Worm (Caenorhabditis elegans) whole organism, young adult: ENCODE results near the gene clec-257.

Experiments
- B0261.1 ChIP-seq: sonication (generic microtip); optimal IDR thresholded peaks from 2 replicates; lab custom pipeline; 2016; ENCODE audit warnings: mild to moderate bottlenecking, missing genetic modification characterization, moderate library complexity, missing compliant biosample characterization
- B0336.3 ChIP-seq: fragments of 200-800 bp; sonication (Bioruptor generic); IDR thresholded peaks from 2 replicates; pipeline ENCODE4 v1.3.6; 2022; ENCODE audit warnings: missing genetic modification characterization, missing compliant biosample characterization
- C06A6.2 ChIP-seq: fragments of 200-800 bp; sonication (Bioruptor generic); conservative IDR thresholded peaks from 2 replicates; pipeline ENCODE4 v1.3.6; 2022; ENCODE audit warnings: missing genetic modification characterization, missing compliant biosample characterization
- F10E7.11 ChIP-seq: sonication (generic microtip); optimal IDR thresholded peaks from 2 replicates; lab custom pipeline; 2017; ENCODE audit warnings: mild to moderate bottlenecking, missing genetic modification characterization, moderate library complexity, missing compliant biosample characterization
- F22D6.2 ChIP-seq: sonication (generic microtip); optimal IDR thresholded peaks from 2 replicates; lab custom pipeline; 2016; ENCODE audit warnings: mild to moderate bottlenecking, missing genetic modification characterization, missing compliant biosample characterization
- F23B12.7 ChIP-seq: sonication (generic microtip); optimal IDR thresholded peaks from 2 replicates; lab custom pipeline; 2017; ENCODE audit warnings: missing genetic modification characterization, mild to moderate bottlenecking, missing compliant biosample characterization, antibody characterized with exemption, moderate library complexity; ENCODE audit not compliant: insufficient read depth
- F37B4.10 ChIP-seq: fragments of 200-800 bp; sonication (Bioruptor generic); IDR thresholded peaks from 2 replicates; pipeline ENCODE4 v1.3.6; 2022; ENCODE audit warnings: missing genetic modification characterization, missing compliant biosample characterization
- F57C9.4 ChIP-seq: sonication (generic microtip); optimal IDR thresholded peaks from 2 replicates; lab custom pipeline; 2017; ENCODE audit warnings: mild to moderate bottlenecking, missing genetic modification characterization, missing compliant biosample characterization
- athp-1 ChIP-seq: sonication (generic microtip); optimal IDR thresholded peaks from 2 replicates; lab custom pipeline; 2017; ENCODE audit warnings: mild to moderate bottlenecking, missing genetic modification characterization, missing compliant biosample characterization
- ccch-3 ChIP-seq: fragments of 200-800 bp; sonication (Bioruptor generic); optimal IDR thresholded peaks from 2 replicates; lab custom pipeline; 2018; ENCODE audit warnings: mild to moderate bottlenecking, missing genetic modification characterization, missing compliant biosample characterization
- cebp-1 ChIP-seq, 2 experiments: fragments of 200-800 bp in 1 of 2; sonication (Bioruptor generic) in 1 of 2; sonication (generic microtip) in 1 of 2; IDR thresholded peaks in 1 of 2; optimal IDR thresholded peaks in 1 of 2; 2 replicates each; pipeline versions ENCODE4 v1.3.6 to Lab custom; 2017 to 2022; ENCODE audit warnings: missing compliant biosample characterization in 2 of 2, missing genetic modification characterization in 2 of 2, mild to moderate bottlenecking in 1 of 2, missing genetic modification reagents in 1 of 2, moderate library complexity in 1 of 2
- ceh-79 ChIP-seq: sonication (generic microtip); optimal IDR thresholded peaks from 2 replicates; lab custom pipeline; 2017; ENCODE audit warnings: mild to moderate bottlenecking, missing genetic modification characterization, missing compliant biosample characterization
- dox-1 ChIP-seq: fragments of 200-800 bp; sonication (Bioruptor generic); IDR thresholded peaks from 2 replicates; pipeline ENCODE4 v1.3.6; 2022; ENCODE audit warnings: missing genetic modification reagents, missing genetic modification characterization, missing compliant biosample characterization
- dpl-1 ChIP-seq: fragments of 150-350 bp; optimal IDR thresholded peaks from 2 replicates; lab custom pipeline; 2014; ENCODE audit warnings: missing biosample characterization, missing genetic modification reagents, missing genetic modification characterization
- ekl-4 ChIP-seq: fragments of 200-800 bp; sonication (Bioruptor generic); IDR thresholded peaks from 2 replicates; pipeline ENCODE4 v1.3.6; 2022; ENCODE audit warnings: missing genetic modification reagents, missing genetic modification characterization, missing compliant biosample characterization
- ets-4 ChIP-seq: fragments of 200-800 bp; sonication (Bioruptor generic); optimal IDR thresholded peaks from 2 replicates; lab custom pipeline; 2018; ENCODE audit warnings: mild to moderate bottlenecking, missing genetic modification characterization, missing compliant biosample characterization
- gei-17 ChIP-seq: fragments of 200-800 bp; sonication (Bioruptor generic); optimal IDR thresholded peaks from 2 replicates; lab custom pipeline; 2018; ENCODE audit warnings: mild to moderate bottlenecking, missing genetic modification characterization, missing compliant biosample characterization
- hmg-1.2 ChIP-seq: fragments of 200-800 bp; sonication (Bioruptor generic); IDR thresholded peaks from 2 replicates; pipeline ENCODE4 v1.3.6; 2022; ENCODE audit warnings: missing genetic modification reagents, missing genetic modification characterization, missing compliant biosample characterization
- hsf-1 ChIP-seq: fragments of 200-800 bp; sonication (Bioruptor generic); IDR thresholded peaks from 2 replicates; pipeline ENCODE4 v1.3.6; 2022; ENCODE audit warnings: missing genetic modification reagents, missing genetic modification characterization, missing compliant biosample characterization
- lin-35 ChIP-seq, 3 experiments: fragments of 150-350 bp in 2 of 3; sonication (generic microtip) in 1 of 3; optimal IDR thresholded peaks; 2 replicates each; lab custom pipeline; 2014 to 2018; ENCODE audit warnings: missing biosample characterization in 3 of 3, missing genetic modification characterization in 3 of 3, missing genetic modification reagents in 3 of 3
- nfya-2 ChIP-seq: fragments of 200-800 bp; sonication (Bioruptor generic); IDR thresholded peaks from 2 replicates; pipeline ENCODE4 v1.3.6; 2022; ENCODE audit warnings: missing genetic modification reagents, missing genetic modification characterization, missing compliant biosample characterization
- nhr-80 ChIP-seq: sonication (generic microtip); optimal IDR thresholded peaks from 2 replicates; lab custom pipeline; 2016; ENCODE audit warnings: missing genetic modification characterization, missing compliant biosample characterization
- pbrm-1 ChIP-seq: fragments of 200-800 bp; sonication (Bioruptor generic); IDR thresholded peaks from 2 replicates; pipeline ENCODE4 v1.3.6; 2022; ENCODE audit warnings: missing genetic modification reagents, missing genetic modification characterization, missing compliant biosample characterization
- rec-8 ChIP-seq, 2 experiments: sonication (generic microtip); optimal IDR thresholded peaks; 2 replicates each; lab custom pipeline; 2016; ENCODE audit warnings: mild to moderate bottlenecking in 2 of 2, missing genetic modification characterization in 2 of 2, missing genetic modification reagents in 2 of 2, missing genotype in 2 of 2, missing biosample characterization in 1 of 2, missing compliant biosample characterization in 1 of 2, moderate library complexity in 1 of 2
- rpc-1 ChIP-seq, 2 experiments: fragments of 150-350 bp in 1 of 2; sonication (generic microtip) in 1 of 2; optimal IDR thresholded peaks; 2 replicates each; lab custom pipeline; 2014 to 2018; ENCODE audit warnings: missing biosample characterization in 1 of 2, missing genetic modification characterization in 1 of 2, missing genetic modification reagents in 1 of 2, missing genotype in 1 of 2
- snpc-4 ChIP-seq, 5 experiments: fragments of 150-350 bp in 1 of 5; sonication (generic microtip) in 4 of 5; optimal IDR thresholded peaks; 2 replicates each; lab custom pipeline; 2014 to 2018; ENCODE audit warnings: missing genetic modification characterization in 5 of 5, missing biosample characterization in 3 of 5, antibody characterized with exemption in 2 of 5, mild to moderate bottlenecking in 2 of 5, missing compliant biosample characterization in 2 of 5, missing genotype in 2 of 5, moderate library complexity in 2 of 5, missing genetic modification reagents in 1 of 5
- tbp1 ChIP-seq: fragments of 200-800 bp; sonication (Bioruptor generic); optimal IDR thresholded peaks from 2 replicates; lab custom pipeline; 2018; ENCODE audit warnings: mild to moderate bottlenecking, missing genetic modification characterization, missing compliant biosample characterization
- zfh-2 ChIP-seq: fragments of 200-800 bp; sonication (Bioruptor generic); conservative IDR thresholded peaks from 2 replicates; pipeline ENCODE4 v1.3.6; 2022; ENCODE audit warnings: missing genetic modification reagents, missing genetic modification characterization, missing compliant biosample characterization
- ztf-22 ChIP-seq: fragments of 200-800 bp; sonication (Bioruptor generic); optimal IDR thresholded peaks from 2 replicates; lab custom pipeline; 2018; ENCODE audit warnings: mild to moderate bottlenecking, missing genetic modification characterization, moderate library complexity, missing compliant biosample characterization
- ztf-28 ChIP-seq: fragments of 200-800 bp; sonication (Bioruptor generic); IDR thresholded peaks from 2 replicates; pipeline ENCODE4 v1.3.6; 2022; ENCODE audit warnings: missing genetic modification reagents, missing genetic modification characterization, missing compliant biosample characterization

The clec-257 gene

ce11 chrV:18776245-18776737 is 3.4 kb downstream of the clec-257 start, which contains the start of gene Y17D7B.4:
Gene Y17D7B.4, minus strand, starts transcription at chrV:18776687.
- TF ChIP-seq ztf-28 (GFP tag; lab: Robert Waterston, UW): no peak
- no peak for TF ChIP-seq F23B12.7 (tag; lab: Kevin White, UChicago)
- no peak for TF ChIP-seq pbrm-1
- no peak for TF ChIP-seq ccch-3 (GFP tag; lab: Kevin White, UChicago)

DNA sequence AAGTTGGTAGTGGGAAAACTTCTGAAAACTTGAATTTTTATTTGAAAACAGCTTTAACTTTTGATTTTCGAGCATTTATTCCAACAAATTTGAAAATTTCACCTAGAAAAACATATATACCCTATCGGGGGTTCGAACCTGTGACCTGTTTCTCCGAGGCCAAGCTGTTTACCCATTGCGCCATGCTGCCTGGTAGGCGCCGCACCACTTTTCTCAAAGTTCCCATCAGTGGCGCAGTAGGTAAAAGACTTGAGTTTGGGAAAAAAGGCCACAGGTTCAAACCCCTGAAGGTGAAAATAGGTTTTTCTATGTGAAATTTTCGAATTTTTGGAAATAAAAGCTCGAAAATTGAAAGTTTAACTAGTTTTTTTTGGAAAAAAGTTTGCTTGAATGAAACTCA is 7.7 kb downstream of the clec-257 start:
- TF ChIP-seq tbp1 (peak; percentile 73), B0336.3 (GFP tag; lab: Robert Waterston, UW) (no peak), B0261.1 (tag; lab: Kevin White, UChicago) (peak; percentile 3), ceh-79 (no peak), F22D6.2 (no peak), rpc-1 (optimal IDR thresholded peaks at IDR 0.05; lab: Kevin White, UChicago) (peak; percentile 25), rpc-1 (tag; optimal IDR thresholded peaks at IDR 0.05; lab: Kevin White, UChicago) (peak; percentile 68)

- TF ChIP-seq hmg-1.2 (GFP tag; lab: Robert Waterston, UW) (peak; percentile 27; the same call in 1 of the 2 replicates), gei-17 (GFP tag; lab: Kevin White, UChicago) (no peak), nhr-80 (tag; lab: Kevin White, UChicago) (peak; percentile 76), ztf-22 (GFP tag; lab: Kevin White, UChicago) (no peak), snpc-4 (GFP tag; optimal IDR thresholded peaks at IDR 0.05; lab: Kevin White, UChicago) (no peak), snpc-4 (tag; optimal IDR thresholded peaks at IDR 0.05; lab: Kevin White, UChicago) (peak in 1 of 4 experiments; percentile 15), ekl-4 (GFP tag; lab: Robert Waterston, UW) (no peak), F57C9.4 (tag; lab: Kevin White, UChicago) (no peak), nfya-2 (no peak), F37B4.10 (GFP tag; lab: Robert Waterston, UW) (no peak), C06A6.2 (GFP tag; lab: Robert Waterston, UW) (no peak), dox-1 (peak; percentile 61), cebp-1 (GFP tag; IDR thresholded peaks at IDR 0.05; lab: Robert Waterston, UW) (no peak), cebp-1 (tag; optimal IDR thresholded peaks at IDR 0.05; lab: Kevin White, UChicago) (peak; percentile 32), zfh-2 (GFP tag; lab: Robert Waterston, UW) (peak; percentile 48), ets-4 (GFP tag; lab: Kevin White, UChicago) (no peak), lin-35 (GFP tag; optimal IDR thresholded peaks at IDR 0.05; lab: Kevin White, UChicago) (peak in 1 of 3 experiments; percentile 15)
- TF ChIP-seq, all 124 proteins: peak for 7
These were observed 9.9 kb downstream of the clec-257 start for ce11 chrV:18782747-18783146.

- TF ChIP-seq lin-35 (GFP tag; optimal IDR thresholded peaks at IDR 0.05; lab: Kevin White, UChicago): no peak
- TF ChIP-seq zfh-2 (GFP tag; lab: Robert Waterston, UW): no peak
- no peak for TF ChIP-seq ceh-79
- no peak for TF ChIP-seq hsf-1 (GFP tag; lab: Robert Waterston, UW)
- no peak for TF ChIP-seq dpl-1
- TF ChIP-seq F10E7.11 (tag; lab: Kevin White, UChicago): no peak
- TF ChIP-seq rec-8 (tag; optimal IDR thresholded peaks at IDR 0.05; lab: Kevin White, UChicago): no peak
- TF ChIP-seq tbp1: no peak
- no peak for TF ChIP-seq athp-1 (tag; lab: Kevin White, UChicago)
These were observed 10.6 kb downstream of the clec-257 start, which contains the start of gene Y17D7B.10 for ce11 chrV:18783474-18783873. Gene Y17D7B.10, plus strand, starts transcription at chrV:18783716.
